Worm (Caenorhabditis elegans) whole organism, L1 larva: Measurements from ENCODE around the gene ZK1010.5.
A peak's percentile ranks its signal among the peaks of the same experiment; 100 is the strongest.

Source experiments
- blmp-1 ChIP-seq: fragments of 150-350 bp; optimal IDR thresholded peaks from 2 replicates; lab custom pipeline; 2014; ENCODE audit warnings: missing biosample characterization, missing genetic modification characterization
- ceh-63 ChIP-seq: fragments of 200-800 bp; sonication (Bioruptor generic); optimal IDR thresholded peaks from 2 replicates; lab custom pipeline; 2018; ENCODE audit warnings: mild to moderate bottlenecking, missing genetic modification characterization, missing compliant biosample characterization
- dpl-1 ChIP-seq, 3 experiments: fragments of 150-350 bp in 2 of 3; sonication (generic microtip) in 1 of 3; optimal IDR thresholded peaks; 2 replicates each; lab custom pipeline; 2014 to 2017; ENCODE audit warnings: missing biosample characterization in 3 of 3, missing genetic modification characterization in 3 of 3, missing genetic modification reagents in 3 of 3
- hpl-2 ChIP-seq: fragments of 150-350 bp; optimal IDR thresholded peaks from 2 replicates; lab custom pipeline; 2014; ENCODE audit warnings: missing biosample characterization, missing genetic modification reagents, missing genetic modification characterization
- jun-1 ChIP-seq: fragments of 150-350 bp; optimal IDR thresholded peaks from 2 replicates; lab custom pipeline; 2014; ENCODE audit warnings: missing biosample characterization, missing genetic modification reagents, missing genetic modification characterization
- lin-39 ChIP-seq: fragments of 150-350 bp; optimal IDR thresholded peaks from 2 replicates; lab custom pipeline; 2014; ENCODE audit warnings: missing biosample characterization, missing genetic modification reagents, missing genetic modification characterization
- lir-3 ChIP-seq: sonication (generic microtip); optimal IDR thresholded peaks from 2 replicates; lab custom pipeline; 2016; ENCODE audit warnings: mild to moderate bottlenecking, missing genetic modification characterization, moderate library complexity, missing compliant biosample characterization; ENCODE audit not compliant: poor library complexity
- nhr-28 ChIP-seq: fragments of 150-350 bp; optimal IDR thresholded peaks from 2 replicates; lab custom pipeline; 2014; ENCODE audit warnings: missing biosample characterization, missing genetic modification characterization
- pag-3 ChIP-seq: sonication (generic microtip); optimal IDR thresholded peaks from 2 replicates; lab custom pipeline; 2017; ENCODE audit warnings: missing genetic modification characterization, mild to moderate bottlenecking, missing compliant biosample characterization, antibody characterized with exemption, borderline replicate concordance; ENCODE audit not compliant: insufficient read depth
- skn-1 ChIP-seq: fragments of 150-350 bp; optimal IDR thresholded peaks from 2 replicates; lab custom pipeline; 2014; ENCODE audit warnings: missing biosample characterization, missing genetic modification characterization
- unc-130 ChIP-seq: fragments of 150-350 bp; optimal IDR thresholded peaks from 2 replicates; lab custom pipeline; 2017; ENCODE audit warnings: missing biosample characterization, missing genetic modification characterization, inconsistent platforms
- unc-98 ChIP-seq: fragments of 200-800 bp; sonication (Bioruptor generic); IDR thresholded peaks from 2 replicates; pipeline ENCODE4 v1.3.6; 2022; ENCODE audit warnings: missing genetic modification characterization, missing compliant biosample characterization
- ztf-4 ChIP-seq: fragments of 150-350 bp; optimal IDR thresholded peaks from 2 replicates; lab custom pipeline; 2014; ENCODE audit warnings: missing biosample characterization, missing genetic modification characterization

- TF ChIP-seq hpl-2 (GFP tag; lab: Kevin White, UChicago): no peak
- TF ChIP-seq nhr-28 (tag; lab: Kevin White, UChicago): no peak
- TF ChIP-seq ceh-63 (GFP tag; lab: Kevin White, UChicago): no peak
- TF ChIP-seq lin-39 (tag; lab: Kevin White, UChicago): no peak
- no peak for TF ChIP-seq ztf-4 (tag; lab: Kevin White, UChicago)
- peak; percentile 15 for TF ChIP-seq unc-130 (tag; lab: Kevin White, UChicago)
- no peak for TF ChIP-seq unc-98 (GFP tag; lab: Robert Waterston, UW)
- TF ChIP-seq blmp-1 (tag; lab: Kevin White, UChicago): peak; percentile 61
- peak; percentile 27 to 57 (median 54) for TF ChIP-seq dpl-1 (GFP tag; optimal IDR thresholded peaks at IDR 0.05; lab: Kevin White, UChicago)
- TF ChIP-seq lir-3 (tag; lab: Kevin White, UChicago): no peak
- peak; percentile 17 for TF ChIP-seq skn-1 (tag; lab: Kevin White, UChicago)
- TF ChIP-seq pag-3 (tag; lab: Kevin White, UChicago): no peak
- TF ChIP-seq jun-1 (tag; lab: Kevin White, UChicago): no peak
Measured at ce11 chrIII:12971828-12972379, 15.4 kb downstream of the ZK1010.5 start.
